Fruit fly (Drosophila melanogaster) whole organism, embryonic: ENCODE results near the gene Npc2a.
A peak's percentile ranks its signal among the peaks of the same experiment; 100 is the strongest.

ENCODE experiments used
- ATbp ChIP-seq: fragments of 200-800 bp; sonication (Bioruptor generic); optimal IDR thresholded peaks from 2 replicates; lab custom pipeline; 2017; ENCODE audit warnings: missing biosample characterization, mild to moderate bottlenecking, missing genetic modification characterization, missing genetic modification reagents
- Adf1 ChIP-seq: fragments of 200-800 bp; sonication (Bioruptor generic); IDR thresholded peaks from 2 replicates; pipeline ENCODE4 v1.3.6; 2022; ENCODE audit warnings: missing biosample characterization, missing genetic modification characterization
- B-H2 ChIP-seq: fragments of 200-800 bp; sonication (Bioruptor generic); optimal IDR thresholded peaks from 2 replicates; lab custom pipeline; 2018; ENCODE audit warnings: missing biosample characterization, mild to moderate bottlenecking, missing genetic modification characterization
- CG10321 ChIP-seq: fragments of 200-800 bp; sonication (Bioruptor generic); IDR thresholded peaks from 2 replicates; pipeline ENCODE4 v1.3.6; 2022; ENCODE audit warnings: missing biosample characterization, missing genetic modification characterization
- CG11247 ChIP-seq: fragments of 200-800 bp; sonication (Bioruptor generic); IDR thresholded peaks from 2 replicates; pipeline ENCODE4 v1.3.6; 2022; ENCODE audit warnings: missing biosample characterization, missing genetic modification characterization
- CG11723 ChIP-seq: fragments of 200-800 bp; sonication (Bioruptor generic); optimal IDR thresholded peaks from 2 replicates; lab custom pipeline; 2017; ENCODE audit warnings: missing biosample characterization, mild to moderate bottlenecking, missing genetic modification characterization
- CG12769 ChIP-seq: fragments of 200-800 bp; sonication (Bioruptor generic); optimal IDR thresholded peaks from 2 replicates; lab custom pipeline; 2019; ENCODE audit warnings: missing biosample characterization, mild to moderate bottlenecking, missing genetic modification characterization, moderate library complexity
- CG13775 ChIP-seq: fragments of 200-800 bp; sonication (Bioruptor generic); optimal IDR thresholded peaks from 3 replicates; lab custom pipeline; 2017; ENCODE audit warnings: missing biosample characterization, mild to moderate bottlenecking, missing genetic modification characterization
- CG1602 ChIP-seq: fragments of 200-800 bp; sonication (Bioruptor generic); optimal IDR thresholded peaks from 3 replicates; lab custom pipeline; 2016; ENCODE audit warnings: missing biosample characterization, missing genetic modification characterization
- CG16815 ChIP-seq: fragments of 200-800 bp; sonication (Bioruptor generic); optimal IDR thresholded peaks from 3 replicates; lab custom pipeline; 2017; ENCODE audit warnings: missing biosample characterization, mild to moderate bottlenecking, missing genetic modification characterization
- CG17912 ChIP-seq: fragments of 200-800 bp; sonication (Bioruptor generic); optimal IDR thresholded peaks from 2 replicates; lab custom pipeline; 2018; ENCODE audit warnings: missing biosample characterization, mild to moderate bottlenecking, missing genetic modification characterization
- CG1792 ChIP-seq: fragments of 200-800 bp; sonication (Bioruptor generic); optimal IDR thresholded peaks from 2 replicates; lab custom pipeline; 2016; ENCODE audit warnings: missing biosample characterization, missing genetic modification characterization
- CG18599 ChIP-seq: fragments of 200-800 bp; sonication (Bioruptor generic); optimal IDR thresholded peaks from 3 replicates; lab custom pipeline; 2017; ENCODE audit warnings: missing biosample characterization, missing genetic modification characterization, mild to moderate bottlenecking, moderate library complexity, missing genetic modification reagents
- CG3065 ChIP-seq: fragments of 200-800 bp; sonication (Bioruptor generic); optimal IDR thresholded peaks from 2 replicates; lab custom pipeline; 2016; ENCODE audit warnings: missing biosample characterization, missing genetic modification characterization
- CG3995 ChIP-seq: fragments of 200-800 bp; sonication (Bioruptor generic); optimal IDR thresholded peaks from 3 replicates; lab custom pipeline; 2016; ENCODE audit warnings: missing biosample characterization, missing genetic modification characterization
- CG43689 ChIP-seq: fragments of 200-800 bp; sonication (Bioruptor generic); IDR thresholded peaks from 2 replicates; pipeline ENCODE4 v1.3.6; 2022; ENCODE audit warnings: missing biosample characterization, missing genetic modification characterization
- CG7987 ChIP-seq: fragments of 200-800 bp; sonication (Bioruptor generic); optimal IDR thresholded peaks from 2 replicates; lab custom pipeline; 2018; ENCODE audit warnings: missing biosample characterization, mild to moderate bottlenecking, missing genetic modification characterization, moderate library complexity
- CG9437 ChIP-seq: fragments of 200-800 bp; sonication (Bioruptor generic); optimal IDR thresholded peaks from 2 replicates; lab custom pipeline; 2018; ENCODE audit warnings: missing biosample characterization, mild to moderate bottlenecking, missing genetic modification characterization
- CoRest ChIP-seq: fragments of 200-800 bp; sonication (Bioruptor generic); optimal IDR thresholded peaks from 3 replicates; lab custom pipeline; 2018; ENCODE audit warnings: missing biosample characterization, mild to moderate bottlenecking, missing genetic modification characterization, moderate library complexity
- Dfd ChIP-seq, 2 experiments: fragments of >200 bp; optimal IDR thresholded peaks; 2 replicates each; lab custom pipeline; 2017; ENCODE audit warnings: missing biosample characterization in 2 of 2, missing genetic modification characterization in 2 of 2
- Doc3 ChIP-seq: fragments of 200-800 bp; sonication (Bioruptor generic); IDR thresholded peaks from 3 replicates; pipeline ENCODE4 v1.3.6; 2022; ENCODE audit warnings: missing biosample characterization, missing genetic modification characterization; ENCODE audit not compliant: partially characterized antibody
- HLHmδ ChIP-seq: fragments of 200-800 bp; sonication (Bioruptor generic); optimal IDR thresholded peaks from 2 replicates; lab custom pipeline; 2018; ENCODE audit warnings: missing biosample characterization, mild to moderate bottlenecking, missing genetic modification characterization, moderate library complexity
- Hmr ChIP-seq: fragments of 200-800 bp; sonication (Bioruptor generic); optimal IDR thresholded peaks from 3 replicates; lab custom pipeline; 2017; ENCODE audit warnings: mild to moderate bottlenecking, missing biosample characterization, missing genetic modification reagents, missing genetic modification characterization
- Hsf ChIP-seq: fragments of 200-800 bp; sonication (Bioruptor generic); optimal IDR thresholded peaks from 3 replicates; lab custom pipeline; 2016; ENCODE audit warnings: missing biosample characterization, missing genetic modification characterization
- Jarid2 ChIP-seq: fragments of 200-800 bp; sonication (Bioruptor generic); optimal IDR thresholded peaks from 3 replicates; lab custom pipeline; 2017; ENCODE audit warnings: mild to moderate bottlenecking, missing biosample characterization, missing genetic modification reagents, missing genetic modification characterization
- MESR4 ChIP-seq: fragments of 200-800 bp; sonication (Bioruptor generic); optimal IDR thresholded peaks from 2 replicates; lab custom pipeline; 2018; ENCODE audit warnings: missing biosample characterization, mild to moderate bottlenecking, missing genetic modification characterization, moderate library complexity
- NC2α ChIP-seq: fragments of 200-800 bp; sonication (Bioruptor generic); optimal IDR thresholded peaks from 2 replicates; lab custom pipeline; 2016; ENCODE audit warnings: missing biosample characterization, missing genetic modification characterization
- Neu2 ChIP-seq: fragments of 200-800 bp; sonication (Bioruptor generic); optimal IDR thresholded peaks from 3 replicates; lab custom pipeline; 2016; ENCODE audit warnings: missing biosample characterization, missing genetic modification characterization, borderline replicate concordance
- Ravus ChIP-seq: fragments of 200-800 bp; sonication (Bioruptor generic); IDR thresholded peaks from 2 replicates; pipeline ENCODE4 v1.3.6; 2022; ENCODE audit warnings: missing biosample characterization, missing genetic modification characterization
- Taf1 ChIP-seq: fragments of 200-800 bp; sonication (Bioruptor generic); IDR thresholded peaks from 2 replicates; pipeline ENCODE4 v1.3.6; 2022; ENCODE audit warnings: missing biosample characterization, missing genetic modification characterization
- Trl ChIP-seq, 3 experiments: fragments of >200 bp in 2 of 3; fragments of 200-800 bp in 1 of 3; sonication (Bioruptor generic) in 1 of 3; optimal IDR thresholded peaks; 2 replicates in 1 of 3; 3 replicates in 2 of 3; lab custom pipeline; 2016 to 2017; ENCODE audit warnings: missing biosample characterization in 1 of 3, missing genetic modification characterization in 1 of 3
- bbx ChIP-seq: fragments of 200-800 bp; sonication (Bioruptor generic); IDR thresholded peaks from 2 replicates; pipeline ENCODE4 v1.3.6; 2022; ENCODE audit warnings: missing biosample characterization, missing genetic modification characterization; ENCODE audit not compliant: partially characterized antibody
- bowl ChIP-seq: fragments of 200-800 bp; sonication (Bioruptor generic); IDR thresholded peaks from 2 replicates; pipeline ENCODE4 v1.3.6; 2022; ENCODE audit warnings: missing biosample characterization, missing genetic modification characterization
- cad ChIP-seq: fragments of >200 bp; optimal IDR thresholded peaks from 2 replicates; lab custom pipeline; 2017; ENCODE audit warnings: missing biosample characterization, missing genetic modification characterization
- chif ChIP-seq, 2 experiments: fragments of 200-800 bp; sonication (Bioruptor generic); optimal IDR thresholded peaks; 3 replicates each; lab custom pipeline; 2016; ENCODE audit warnings: missing biosample characterization in 2 of 2, missing genetic modification characterization in 2 of 2
- chm ChIP-seq: fragments of 200-800 bp; sonication (Bioruptor generic); IDR thresholded peaks from 2 replicates; pipeline ENCODE4 v1.3.6; 2022; ENCODE audit warnings: missing biosample characterization, missing genetic modification characterization
- exex ChIP-seq: fragments of 200-800 bp; sonication (Bioruptor generic); optimal IDR thresholded peaks from 4 replicates; lab custom pipeline; 2018; ENCODE audit warnings: missing biosample characterization, mild to moderate bottlenecking, missing genetic modification characterization, moderate library complexity
- gcm ChIP-seq: fragments of 200-800 bp; sonication (Bioruptor generic); optimal IDR thresholded peaks from 2 replicates; lab custom pipeline; 2019; ENCODE audit warnings: missing biosample characterization, mild to moderate bottlenecking, missing genetic modification characterization, moderate library complexity
- gcm2 ChIP-seq: fragments of 200-800 bp; sonication (Bioruptor generic); optimal IDR thresholded peaks from 2 replicates; lab custom pipeline; 2016; ENCODE audit warnings: missing biosample characterization, missing genetic modification characterization
- h ChIP-seq: fragments of >200 bp; optimal IDR thresholded peaks from 2 replicates; lab custom pipeline; 2017
- ham ChIP-seq: fragments of 200-800 bp; sonication (Bioruptor generic); IDR thresholded peaks from 2 replicates; pipeline ENCODE4 v1.3.6; 2022; ENCODE audit warnings: missing biosample characterization, missing genetic modification characterization
- hb ChIP-seq: fragments of 200-800 bp; sonication (Bioruptor generic); IDR thresholded peaks from 3 replicates; pipeline ENCODE4 v1.3.6; 2022; ENCODE audit warnings: missing biosample characterization, missing genetic modification characterization; ENCODE audit not compliant: partially characterized antibody
- kni ChIP-seq: fragments of 200-800 bp; sonication (Bioruptor generic); optimal IDR thresholded peaks from 3 replicates; lab custom pipeline; 2017; ENCODE audit warnings: mild to moderate bottlenecking, missing biosample characterization, missing genetic modification reagents, missing genetic modification characterization
- lbe ChIP-seq: fragments of 200-800 bp; sonication (Bioruptor generic); optimal IDR thresholded peaks from 2 replicates; lab custom pipeline; 2016; ENCODE audit warnings: missing biosample characterization, mild to moderate bottlenecking, missing genetic modification characterization
- mld ChIP-seq: fragments of 200-800 bp; sonication (Bioruptor generic); IDR thresholded peaks from 3 replicates; pipeline ENCODE4 v1.3.6; 2022; ENCODE audit warnings: missing biosample characterization, missing genetic modification characterization; ENCODE audit not compliant: partially characterized antibody
- pan ChIP-seq, 4 experiments: fragments of >200 bp in 3 of 4; fragments of 200-800 bp in 1 of 4; sonication (Bioruptor generic) in 1 of 4; optimal IDR thresholded peaks in 3 of 4; IDR thresholded peaks in 1 of 4; 2 replicates each; pipeline versions ENCODE4 v1.3.6 to Lab custom; 2017 to 2022; ENCODE audit warnings: missing biosample characterization in 2 of 4, missing genetic modification characterization in 2 of 4, mixed read lengths in 1 of 4
- peb ChIP-seq: fragments of 200-800 bp; sonication (Bioruptor generic); IDR thresholded peaks from 2 replicates; pipeline ENCODE4 v1.3.6; 2022; ENCODE audit warnings: missing biosample characterization, missing genetic modification characterization
- row ChIP-seq: fragments of 200-800 bp; sonication (Bioruptor generic); IDR thresholded peaks from 3 replicates; pipeline ENCODE4 v1.3.6; 2022; ENCODE audit warnings: missing biosample characterization, missing genetic modification characterization
- stc ChIP-seq: fragments of 200-800 bp; sonication (Bioruptor generic); IDR thresholded peaks from 2 replicates; pipeline ENCODE4 v1.3.6; 2022; ENCODE audit warnings: missing biosample characterization, missing genetic modification characterization
- unpg ChIP-seq: fragments of 200-800 bp; sonication (Bioruptor generic); optimal IDR thresholded peaks from 3 replicates; lab custom pipeline; 2018; ENCODE audit warnings: missing biosample characterization, mild to moderate bottlenecking, missing genetic modification characterization, moderate library complexity

Npc2a gene

DNA sequence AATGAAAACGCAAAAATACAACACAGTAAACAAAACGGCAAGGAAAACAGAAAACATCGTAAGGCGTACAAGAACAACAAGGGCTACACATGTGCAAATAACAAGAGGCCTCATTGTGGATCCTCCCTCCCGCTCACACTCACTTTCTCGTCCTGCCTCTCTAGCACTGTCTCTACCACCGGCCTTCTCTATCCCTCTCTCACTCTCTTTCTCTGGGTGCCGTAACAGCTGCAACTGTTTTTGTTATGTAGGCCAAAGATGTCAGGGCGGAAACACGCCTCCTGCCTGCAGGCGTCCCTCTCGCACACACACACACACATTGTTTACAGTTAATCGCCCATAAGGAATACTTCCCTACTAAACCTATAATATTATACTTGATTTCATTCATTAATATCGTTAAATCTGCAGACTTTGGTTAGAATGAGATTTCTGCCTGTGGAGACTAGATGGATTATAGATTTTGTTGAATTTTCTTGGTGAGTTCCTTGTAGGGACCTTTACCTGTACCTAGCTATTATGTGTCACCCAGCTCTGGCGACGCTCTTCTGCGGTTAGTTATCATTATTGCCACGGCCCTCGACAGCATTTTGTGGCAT is 25.8 kb downstream of the Npc2a start (continued):
- TF ChIP-seq bowl (GFP tag; lab: Robert Waterston, UW) (no peak), Jarid2 (GFP tag; lab: Kevin White, UChicago) (no peak), row (GFP tag; lab: Robert Waterston, UW) (peak; percentile 44; the same call in 2 of the 3 replicates), bbx (GFP tag; lab: Robert Waterston, UW) (no peak), unpg (GFP tag; lab: Kevin White, UChicago) (no peak), gcm2 (GFP tag; lab: Kevin White, UChicago) (no peak), Dfd (GFP tag; optimal IDR thresholded peaks at IDR 0.05; lab: Kevin White, UChicago) (no peak), Trl (optimal IDR thresholded peaks at IDR 0.05; lab: Kevin White, UChicago) (peak; percentile 12 to 39), Trl (GFP tag; optimal IDR thresholded peaks at IDR 0.05; lab: Kevin White, UChicago) (no peak), Adf1 (GFP tag; lab: Robert Waterston, UW) (no peak), ATbp (GFP tag; lab: Kevin White, UChicago) (no peak), CG9437 (GFP tag; lab: Kevin White, UChicago) (no peak), Ravus (GFP tag; lab: Robert Waterston, UW) (no peak), CG7987 (GFP tag; lab: Kevin White, UChicago) (no peak), cad (GFP tag; lab: Kevin White, UChicago) (no peak), lbe (GFP tag; lab: Kevin White, UChicago) (no peak), CG43689 (no peak), gcm (GFP tag; lab: Kevin White, UChicago) (no peak), stc (GFP tag; lab: Robert Waterston, UW) (no peak), CG10321 (GFP tag; lab: Robert Waterston, UW) (no peak), CG1602 (GFP tag; lab: Kevin White, UChicago) (no peak), peb (GFP tag; lab: Robert Waterston, UW) (no peak), Hsf (GFP tag; lab: Kevin White, UChicago) (no peak), chif (GFP tag; optimal IDR thresholded peaks at IDR 0.05; lab: Kevin White, UChicago) (no peak), chm (GFP tag; lab: Robert Waterston, UW) (no peak), CG12769 (tag; lab: Kevin White, UChicago) (peak; percentile 27), CG3065 (GFP tag; lab: Kevin White, UChicago) (peak; percentile 40), CG17912 (no peak), CG13775 (no peak), hb (GFP tag; lab: Robert Waterston, UW) (no peak), CG11723 (no peak), exex (tag; lab: Kevin White, UChicago) (no peak), CoRest (tag; lab: Kevin White, UChicago) (no peak), MESR4 (GFP tag; lab: Kevin White, UChicago) (no peak), CG18599 (GFP tag; lab: Kevin White, UChicago) (peak; percentile 6), ham (GFP tag; lab: Robert Waterston, UW) (no peak), NC2α (no peak), Neu2 (GFP tag; lab: Kevin White, UChicago) (no peak), CG1792 (GFP tag; lab: Kevin White, UChicago) (no peak), h (lab: Kevin White, UChicago) (no peak), HLHmδ (GFP tag; lab: Kevin White, UChicago) (no peak), pan (optimal IDR thresholded peaks at IDR 0.05; lab: Kevin White, UChicago) (no peak), pan (GFP tag; optimal IDR thresholded peaks at IDR 0.05 in 1 of 2, IDR thresholded peaks at IDR 0.05 in 1 of 2) (no peak), CG3995 (no peak), Hmr (no peak), CG11247 (GFP tag; lab: Robert Waterston, UW) (no peak), CG16815 (GFP tag; lab: Kevin White, UChicago) (no peak), B-H2 (no peak), Doc3 (no peak), mld (GFP tag; lab: Robert Waterston, UW) (no peak), kni (no peak), Taf1 (GFP tag; lab: Robert Waterston, UW) (no peak)
